Worm (Caenorhabditis elegans) whole organism, mixed stage, embryonic: Measurements from ENCODE around the gene Y43F8C.11.

Experiments used
- M03D4.4 ChIP-seq: sonication (generic microtip); optimal IDR thresholded peaks from 2 replicates; lab custom pipeline; 2017; ENCODE audit warnings: mild to moderate bottlenecking, missing genetic modification characterization, missing compliant biosample characterization
- bed-3 ChIP-seq: fragments of 200-800 bp; sonication (Bioruptor generic); optimal IDR thresholded peaks from 3 replicates; lab custom pipeline; 2018; ENCODE audit warnings: mild to moderate bottlenecking, missing genetic modification characterization, moderate library complexity, missing compliant biosample characterization
- blmp-1 ChIP-seq: fragments of 150-350 bp; optimal IDR thresholded peaks from 2 replicates; lab custom pipeline; 2014; ENCODE audit warnings: missing biosample characterization, missing genetic modification characterization
- ceh-39 ChIP-seq: fragments of 150-350 bp; optimal IDR thresholded peaks from 2 replicates; lab custom pipeline; 2014; ENCODE audit warnings: missing biosample characterization, missing genetic modification characterization
- ceh-43 ChIP-seq: fragments of 200-800 bp; sonication (Bioruptor generic); optimal IDR thresholded peaks from 2 replicates; lab custom pipeline; 2018; ENCODE audit warnings: mild to moderate bottlenecking, missing genetic modification characterization, moderate library complexity, missing compliant biosample characterization
- ceh-83 ChIP-seq: fragments of 200-800 bp; sonication (Bioruptor generic); optimal IDR thresholded peaks from 2 replicates; lab custom pipeline; 2018; ENCODE audit warnings: mild to moderate bottlenecking, missing genetic modification characterization, missing compliant biosample characterization
- ces-1 ChIP-seq: fragments of 150-350 bp; optimal IDR thresholded peaks from 2 replicates; lab custom pipeline; 2014; ENCODE audit warnings: missing biosample characterization, missing genetic modification reagents, missing genetic modification characterization
- cnd-1 ChIP-seq: fragments of 200-800 bp; sonication (Bioruptor generic); optimal IDR thresholded peaks from 2 replicates; lab custom pipeline; 2018; ENCODE audit warnings: mild to moderate bottlenecking, missing genetic modification characterization, missing compliant biosample characterization
- drap-1 ChIP-seq: fragments of 200-800 bp; sonication (Bioruptor generic); optimal IDR thresholded peaks from 3 replicates; lab custom pipeline; 2018; ENCODE audit warnings: mild to moderate bottlenecking, missing genetic modification characterization, missing compliant biosample characterization
- elt-1 ChIP-seq: sonication (generic microtip); optimal IDR thresholded peaks from 2 replicates; lab custom pipeline; 2017; ENCODE audit warnings: missing genetic modification characterization, mild to moderate bottlenecking, missing compliant biosample characterization, antibody characterized with exemption, moderate library complexity, borderline replicate concordance; ENCODE audit not compliant: insufficient read depth
- elt-3 ChIP-seq: fragments of 150-350 bp; optimal IDR thresholded peaks from 2 replicates; lab custom pipeline; 2014; ENCODE audit warnings: missing biosample characterization, missing genetic modification characterization
- flh-1 ChIP-seq: fragments of 200-800 bp; sonication (Bioruptor generic); optimal IDR thresholded peaks from 2 replicates; lab custom pipeline; 2018; ENCODE audit warnings: mild to moderate bottlenecking, missing genetic modification characterization, moderate library complexity, missing compliant biosample characterization
- ham-2 ChIP-seq: fragments of 200-800 bp; sonication (Bioruptor generic); optimal IDR thresholded peaks from 2 replicates; lab custom pipeline; 2018; ENCODE audit warnings: mild to moderate bottlenecking, missing genetic modification characterization, missing compliant biosample characterization
- hlh-1 ChIP-seq: fragments of 150-350 bp; optimal IDR thresholded peaks from 2 replicates; lab custom pipeline; 2014; ENCODE audit warnings: missing biosample characterization, missing genetic modification reagents, missing genetic modification characterization
- lin-13 ChIP-seq: fragments of 150-350 bp; optimal IDR thresholded peaks from 2 replicates; lab custom pipeline; 2014; ENCODE audit warnings: missing biosample characterization, missing genetic modification characterization
- lin-32 ChIP-seq: fragments of 200-800 bp; sonication (Bioruptor generic); optimal IDR thresholded peaks from 2 replicates; lab custom pipeline; 2018; ENCODE audit warnings: mild to moderate bottlenecking, missing genetic modification characterization, missing compliant biosample characterization
- lsy-2 ChIP-seq: fragments of 150-350 bp; optimal IDR thresholded peaks from 2 replicates; lab custom pipeline; 2014; ENCODE audit warnings: missing biosample characterization, missing genetic modification characterization
- mep-1 ChIP-seq: fragments of 150-350 bp; optimal IDR thresholded peaks from 2 replicates; lab custom pipeline; 2017; ENCODE audit warnings: missing biosample characterization, missing genetic modification reagents, missing genetic modification characterization, inconsistent platforms
- mls-2 ChIP-seq: sonication (generic microtip); optimal IDR thresholded peaks from 2 replicates; lab custom pipeline; 2016; ENCODE audit warnings: mild to moderate bottlenecking, missing genetic modification characterization, moderate library complexity, missing compliant biosample characterization
- nhr-12 ChIP-seq: fragments of 150-350 bp; optimal IDR thresholded peaks from 2 replicates; lab custom pipeline; 2014; ENCODE audit warnings: missing biosample characterization, missing genetic modification characterization
- nhr-2 ChIP-seq: fragments of 150-350 bp; optimal IDR thresholded peaks from 2 replicates; lab custom pipeline; 2014; ENCODE audit warnings: missing biosample characterization, missing genetic modification characterization
- nhr-237 ChIP-seq: fragments of 150-350 bp; optimal IDR thresholded peaks from 2 replicates; lab custom pipeline; 2014; ENCODE audit warnings: missing biosample characterization, missing genetic modification characterization
- nhr-76 ChIP-seq: sonication (generic microtip); optimal IDR thresholded peaks from 2 replicates; lab custom pipeline; 2017; ENCODE audit warnings: missing biosample characterization, missing genetic modification characterization
- pha-4 ChIP-seq: fragments of 150-350 bp; optimal IDR thresholded peaks from 2 replicates; lab custom pipeline; 2018; ENCODE audit warnings: missing biosample characterization, missing genetic modification reagents, missing genetic modification characterization
- sem-2 ChIP-seq: fragments of 200-800 bp; sonication (Bioruptor generic); optimal IDR thresholded peaks from 2 replicates; lab custom pipeline; 2018; ENCODE audit warnings: mild to moderate bottlenecking, missing genetic modification characterization, missing compliant biosample characterization
- snpc-4 ChIP-seq: fragments of 150-350 bp; optimal IDR thresholded peaks from 2 replicates; lab custom pipeline; 2014; ENCODE audit warnings: missing biosample characterization, missing genetic modification characterization
- sptf-1 ChIP-seq: sonication (generic microtip); optimal IDR thresholded peaks from 2 replicates; lab custom pipeline; 2017; ENCODE audit warnings: mild to moderate bottlenecking, missing genetic modification characterization, moderate library complexity, missing compliant biosample characterization
- tbx-8 ChIP-seq: fragments of 200-800 bp; sonication (Bioruptor generic); optimal IDR thresholded peaks from 2 replicates; lab custom pipeline; 2018; ENCODE audit warnings: mild to moderate bottlenecking, missing genetic modification characterization, moderate library complexity, missing compliant biosample characterization
- unc-120 ChIP-seq: sonication (generic microtip); optimal IDR thresholded peaks from 2 replicates; lab custom pipeline; 2017; ENCODE audit warnings: missing genetic modification characterization, missing compliant biosample characterization; ENCODE audit not compliant: poor library complexity, severe bottlenecking
- unc-39 ChIP-seq: fragments of 150-350 bp; optimal IDR thresholded peaks from 2 replicates; lab custom pipeline; 2014; ENCODE audit warnings: missing biosample characterization, missing genetic modification characterization
- unc-62 ChIP-seq: fragments of 150-350 bp; optimal IDR thresholded peaks from 2 replicates; lab custom pipeline; 2014; ENCODE audit warnings: missing biosample characterization, missing genetic modification reagents, missing genetic modification characterization
- zip-8 ChIP-seq: fragments of 150-350 bp; optimal IDR thresholded peaks from 2 replicates; lab custom pipeline; 2014; ENCODE audit warnings: missing biosample characterization, missing genetic modification characterization
- ztf-11 ChIP-seq: fragments of 150-350 bp; optimal IDR thresholded peaks from 2 replicates; lab custom pipeline; 2014; ENCODE audit warnings: missing biosample characterization, missing genetic modification characterization

Gene Y43F8C.11

ce11 chrV:19667716-19668115 is 2.3 kb upstream of the Y43F8C.11 start:
- TF ChIP-seq bed-3 (GFP tag; lab: Kevin White, UChicago) (no peak), ham-2 (no peak), lin-13 (tag; lab: Kevin White, UChicago) (no peak), zip-8 (tag; lab: Kevin White, UChicago) (no peak), elt-1 (tag; lab: Kevin White, UChicago) (no peak), sem-2 (GFP tag; lab: Kevin White, UChicago) (no peak), flh-1 (GFP tag; lab: Kevin White, UChicago) (no peak), M03D4.4 (no peak), cnd-1 (tag; lab: Kevin White, UChicago) (no peak), tbx-8 (GFP tag; lab: Kevin White, UChicago) (no peak)

ce11 chrV:19668213-19668612 is 1.8 kb upstream of the Y43F8C.11 start:
- TF ChIP-seq lin-32 (GFP tag; lab: Kevin White, UChicago) (no peak), mls-2 (tag; lab: Kevin White, UChicago) (no peak), blmp-1 (tag; lab: Kevin White, UChicago) (no peak), snpc-4 (tag; lab: Kevin White, UChicago) (no peak), unc-39 (tag; lab: Kevin White, UChicago) (no peak), ceh-43 (GFP tag; lab: Kevin White, UChicago) (no peak), ham-2 (no peak), nhr-237 (no peak), pha-4 (tag; lab: Kevin White, UChicago) (no peak), ces-1 (GFP tag; lab: Kevin White, UChicago) (no peak), unc-62 (GFP tag; lab: Kevin White, UChicago) (no peak), lin-13 (tag; lab: Kevin White, UChicago) (no peak), ceh-83 (no peak), nhr-12 (no peak), sem-2 (GFP tag; lab: Kevin White, UChicago) (no peak), elt-1 (tag; lab: Kevin White, UChicago) (no peak)

- TF ChIP-seq unc-39 (tag; lab: Kevin White, UChicago) (no peak), snpc-4 (tag; lab: Kevin White, UChicago) (no peak), mls-2 (tag; lab: Kevin White, UChicago) (no peak), ceh-39 (no peak), lsy-2 (tag; lab: Kevin White, UChicago) (no peak), lin-32 (GFP tag; lab: Kevin White, UChicago) (no peak), hlh-1 (no peak), mep-1 (tag; lab: Kevin White, UChicago) (no peak), nhr-2 (tag; lab: Kevin White, UChicago) (no peak), unc-62 (GFP tag; lab: Kevin White, UChicago) (no peak), blmp-1 (tag; lab: Kevin White, UChicago) (no peak), pha-4 (tag; lab: Kevin White, UChicago) (no peak), nhr-76 (tag; lab: Kevin White, UChicago) (no peak), unc-120 (tag; lab: Kevin White, UChicago) (no peak), sptf-1 (no peak), zip-8 (tag; lab: Kevin White, UChicago) (no peak), lin-13 (tag; lab: Kevin White, UChicago) (no peak), ztf-11 (tag; lab: Kevin White, UChicago) (no peak), drap-1 (GFP tag; lab: Kevin White, UChicago) (no peak)
Observed at ce11 chrV:19670866-19671265, 807 bp downstream of the Y43F8C.11 start.

ce11 chrV:19671816-19672215 is 1.8 kb downstream of the Y43F8C.11 start:
- no peak for TF ChIP-seq nhr-12
- no peak for TF ChIP-seq flh-1 (GFP tag; lab: Kevin White, UChicago)
- no peak for TF ChIP-seq M03D4.4
- no peak for TF ChIP-seq nhr-2 (tag; lab: Kevin White, UChicago)
- TF ChIP-seq blmp-1 (tag; lab: Kevin White, UChicago), result no peak
- TF ChIP-seq lin-13 (tag; lab: Kevin White, UChicago), result no peak
- TF ChIP-seq elt-3 (tag; lab: Kevin White, UChicago), result no peak
- no peak for TF ChIP-seq drap-1 (GFP tag; lab: Kevin White, UChicago)
- no peak for TF ChIP-seq hlh-1
- TF ChIP-seq lin-32 (GFP tag; lab: Kevin White, UChicago), result no peak
- TF ChIP-seq nhr-76 (tag; lab: Kevin White, UChicago), result no peak
- TF ChIP-seq snpc-4 (tag; lab: Kevin White, UChicago), result no peak
- TF ChIP-seq ceh-39, result no peak
- TF ChIP-seq, all 35 proteins: peak for 0
